Worm (Caenorhabditis elegans) whole organism, L2 larva: ENCODE results near the gene egal-1.

Experiments
- R02D3.7 ChIP-seq: fragments of 150-350 bp; optimal IDR thresholded peaks from 2 replicates; lab custom pipeline; 2014; ENCODE audit warnings: missing biosample characterization, missing genetic modification characterization
- ZK546.5 ChIP-seq: sonication (generic microtip); optimal IDR thresholded peaks from 2 replicates; lab custom pipeline; 2017; ENCODE audit warnings: missing biosample characterization, missing genetic modification characterization
- alr-1 ChIP-seq: fragments of 150-350 bp; optimal IDR thresholded peaks from 2 replicates; lab custom pipeline; 2014; ENCODE audit warnings: missing biosample characterization, missing genetic modification characterization
- aly-2 ChIP-seq: fragments of 150-350 bp; optimal IDR thresholded peaks from 2 replicates; lab custom pipeline; 2014; ENCODE audit warnings: missing biosample characterization, missing genetic modification characterization
- nhr-237 ChIP-seq: fragments of 150-350 bp; optimal IDR thresholded peaks from 2 replicates; lab custom pipeline; 2014; ENCODE audit warnings: missing biosample characterization, missing genetic modification characterization
- nhr-6 ChIP-seq: fragments of 150-350 bp; optimal IDR thresholded peaks from 2 replicates; lab custom pipeline; 2014; ENCODE audit warnings: missing biosample characterization, missing genetic modification characterization

DNA sequence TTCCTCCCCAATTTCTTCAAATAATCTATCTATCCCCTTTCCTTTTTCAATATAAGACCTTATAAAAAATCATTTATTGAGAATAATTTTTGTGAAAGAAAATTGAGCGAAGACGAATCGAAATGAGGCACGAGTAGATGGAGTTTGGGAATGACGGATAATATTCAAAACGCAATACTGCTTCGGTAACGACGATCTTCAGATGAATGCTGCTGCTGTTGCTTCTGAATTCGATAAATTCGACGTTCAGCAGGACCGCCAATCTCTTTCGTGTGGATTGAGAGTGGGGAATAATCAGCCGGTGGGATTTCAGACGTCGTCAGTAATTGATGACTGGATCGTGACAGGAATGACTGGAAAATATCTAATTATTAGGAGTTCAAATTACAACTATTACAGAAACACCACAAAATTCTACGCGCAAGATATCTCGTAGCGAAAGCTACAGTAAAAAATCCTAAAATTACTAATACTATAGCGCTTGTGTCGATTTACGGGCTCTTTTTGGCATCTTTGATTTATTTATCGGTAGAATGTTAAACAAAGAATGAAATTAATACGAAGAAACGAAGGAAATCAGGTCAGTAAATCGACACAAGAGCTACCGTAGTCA, 26.3 kb downstream of the egal-1 start:
- TF ChIP-seq nhr-237 (tag; lab: Kevin White, UChicago) (no peak), R02D3.7 (tag; lab: Kevin White, UChicago) (no peak), nhr-6 (tag; lab: Kevin White, UChicago) (no peak), ZK546.5 (tag; lab: Kevin White, UChicago) (no peak), aly-2 (no peak), alr-1 (no peak)
